Fruit fly (Drosophila melanogaster) whole organism, embryonic: ENCODE measurements around the gene CG15877.

Experiments used
- Abd-B ChIP-seq: fragments of 200-800 bp; sonication (Bioruptor generic); optimal IDR thresholded peaks from 2 replicates; lab custom pipeline; 2018; ENCODE audit warnings: missing biosample characterization, mild to moderate bottlenecking, missing genetic modification characterization, moderate library complexity
- Atf3 ChIP-seq: fragments of 200-800 bp; sonication (Bioruptor generic); optimal IDR thresholded peaks from 3 replicates; lab custom pipeline; 2016; ENCODE audit warnings: missing biosample characterization, missing genetic modification characterization
- BEAF-32 ChIP-seq: fragments of 200-800 bp; sonication (Bioruptor generic); optimal IDR thresholded peaks from 3 replicates; lab custom pipeline; 2017; ENCODE audit warnings: missing biosample characterization, missing genetic modification characterization, mild to moderate bottlenecking, moderate library complexity, missing genetic modification reagents
- Blimp-1 ChIP-seq: fragments of 200-800 bp; sonication (Bioruptor generic); optimal IDR thresholded peaks from 3 replicates; lab custom pipeline; 2018; ENCODE audit warnings: missing biosample characterization, missing genetic modification characterization, mild to moderate bottlenecking, moderate library complexity, missing genetic modification reagents
- CG1024 ChIP-seq: fragments of 200-800 bp; sonication (Bioruptor generic); IDR thresholded peaks from 2 replicates; pipeline ENCODE4 v1.3.6; 2022; ENCODE audit warnings: missing biosample characterization, missing genetic modification characterization
- CG13894 ChIP-seq: fragments of 200-800 bp; sonication (Bioruptor generic); optimal IDR thresholded peaks from 3 replicates; lab custom pipeline; 2018; ENCODE audit warnings: missing biosample characterization, mild to moderate bottlenecking, missing genetic modification characterization, moderate library complexity
- CG17912 ChIP-seq: fragments of 200-800 bp; sonication (Bioruptor generic); optimal IDR thresholded peaks from 2 replicates; lab custom pipeline; 2018; ENCODE audit warnings: missing biosample characterization, mild to moderate bottlenecking, missing genetic modification characterization
- CG2129 ChIP-seq: fragments of 200-800 bp; sonication (Bioruptor generic); IDR thresholded peaks from 2 replicates; pipeline ENCODE4 v1.3.6; 2022; ENCODE audit warnings: missing biosample characterization, missing genetic modification characterization; ENCODE audit not compliant: partially characterized antibody
- CG32767 ChIP-seq: fragments of 200-800 bp; sonication (Bioruptor generic); IDR thresholded peaks from 2 replicates; pipeline ENCODE4 v1.3.6; 2022; ENCODE audit warnings: missing biosample characterization, missing genetic modification characterization
- CG34422 ChIP-seq: fragments of 200-800 bp; sonication (Bioruptor generic); IDR thresholded peaks from 3 replicates; pipeline ENCODE4 v1.3.6; 2022; ENCODE audit warnings: missing biosample characterization, missing genetic modification characterization
- CG4854 ChIP-seq: fragments of 200-800 bp; sonication (Bioruptor generic); optimal IDR thresholded peaks from 2 replicates; lab custom pipeline; 2016; ENCODE audit warnings: missing biosample characterization, missing genetic modification characterization, inconsistent platforms
- CG6175 ChIP-seq: fragments of 200-800 bp; sonication (Bioruptor generic); IDR thresholded peaks from 3 replicates; pipeline ENCODE4 v1.3.6; 2022; ENCODE audit warnings: missing biosample characterization, missing genetic modification characterization
- CG7357 ChIP-seq: fragments of 200-800 bp; sonication (Bioruptor generic); IDR thresholded peaks from 3 replicates; pipeline ENCODE4 v1.3.6; 2022; ENCODE audit warnings: missing biosample characterization, missing genetic modification characterization
- CG9817 ChIP-seq: fragments of 200-800 bp; sonication (Bioruptor generic); optimal IDR thresholded peaks from 2 replicates; lab custom pipeline; 2018; ENCODE audit warnings: missing biosample characterization, mild to moderate bottlenecking, missing genetic modification characterization, moderate library complexity
- CrebB ChIP-seq: fragments of 200-800 bp; sonication (Bioruptor generic); optimal IDR thresholded peaks from 3 replicates; lab custom pipeline; 2018; ENCODE audit warnings: missing biosample characterization, mild to moderate bottlenecking, missing genetic modification characterization
- Dbx ChIP-seq: fragments of 200-800 bp; sonication (Bioruptor generic); IDR thresholded peaks from 3 replicates; pipeline ENCODE4 v1.3.6; 2022; ENCODE audit warnings: missing biosample characterization, missing genetic modification characterization
- Deaf1 ChIP-seq: fragments of 200-800 bp; optimal IDR thresholded peaks from 3 replicates; lab custom pipeline; 2019; ENCODE audit warnings: missing biosample characterization, mild to moderate bottlenecking, missing genetic modification characterization, moderate library complexity
- Dip2 ChIP-seq: fragments of 200-800 bp; sonication (Bioruptor generic); IDR thresholded peaks from 2 replicates; pipeline ENCODE4 v1.3.6; 2022; ENCODE audit warnings: missing biosample characterization, missing genetic modification characterization
- Doc3 ChIP-seq: fragments of 200-800 bp; sonication (Bioruptor generic); IDR thresholded peaks from 3 replicates; pipeline ENCODE4 v1.3.6; 2022; ENCODE audit warnings: missing biosample characterization, missing genetic modification characterization; ENCODE audit not compliant: partially characterized antibody
- Drgx ChIP-seq: fragments of 200-800 bp; sonication (Bioruptor generic); IDR thresholded peaks from 2 replicates; pipeline ENCODE4 v1.3.6; 2022; ENCODE audit warnings: missing biosample characterization, missing genetic modification characterization
- E2f2 ChIP-seq: fragments of 200-800 bp; sonication (Bioruptor generic); IDR thresholded peaks from 2 replicates; pipeline ENCODE4 v1.3.6; 2022; ENCODE audit warnings: missing biosample characterization, missing genetic modification characterization
- Mad ChIP-seq: fragments of 200-800 bp; sonication (Bioruptor generic); optimal IDR thresholded peaks from 2 replicates; lab custom pipeline; 2016; ENCODE audit warnings: missing biosample characterization, missing genetic modification characterization
- Ptx1 ChIP-seq: fragments of 200-800 bp; sonication (Bioruptor generic); IDR thresholded peaks from 2 replicates; pipeline ENCODE4 v1.3.6; 2022; ENCODE audit warnings: missing biosample characterization, missing genetic modification characterization
- Six4 ChIP-seq: fragments of 200-800 bp; sonication (Bioruptor generic); optimal IDR thresholded peaks from 2 replicates; lab custom pipeline; 2016; ENCODE audit warnings: missing biosample characterization, missing genetic modification characterization
- ab ChIP-seq: fragments of 200-800 bp; sonication (Bioruptor generic); optimal IDR thresholded peaks from 2 replicates; lab custom pipeline; 2016; ENCODE audit warnings: missing biosample characterization, missing genetic modification characterization
- ac ChIP-seq: fragments of 200-800 bp; sonication (Bioruptor generic); optimal IDR thresholded peaks from 3 replicates; lab custom pipeline; 2017; ENCODE audit warnings: missing biosample characterization, mild to moderate bottlenecking, missing genetic modification characterization
- ash1 ChIP-seq: fragments of 200-800 bp; sonication (Bioruptor generic); optimal IDR thresholded peaks from 2 replicates; lab custom pipeline; 2018; ENCODE audit warnings: missing biosample characterization, mild to moderate bottlenecking, missing genetic modification characterization
- az2 ChIP-seq: fragments of 200-800 bp; sonication (Bioruptor generic); optimal IDR thresholded peaks from 3 replicates; lab custom pipeline; 2016; ENCODE audit warnings: missing biosample characterization, missing genetic modification characterization
- br ChIP-seq: fragments of >200 bp; optimal IDR thresholded peaks from 2 replicates; lab custom pipeline; 2017
- btn ChIP-seq: fragments of 200-800 bp; sonication (Bioruptor generic); optimal IDR thresholded peaks from 2 replicates; lab custom pipeline; 2016; ENCODE audit warnings: missing biosample characterization, missing genetic modification characterization
- cg ChIP-seq: fragments of 200-800 bp; sonication (Bioruptor generic); optimal IDR thresholded peaks from 3 replicates; lab custom pipeline; 2019; ENCODE audit warnings: missing biosample characterization, mild to moderate bottlenecking, missing genetic modification characterization, moderate library complexity
- chif ChIP-seq, 2 experiments: fragments of 200-800 bp; sonication (Bioruptor generic); optimal IDR thresholded peaks; 3 replicates each; lab custom pipeline; 2016; ENCODE audit warnings: missing biosample characterization in 2 of 2, missing genetic modification characterization in 2 of 2
- disco-r ChIP-seq: fragments of 200-800 bp; sonication (Bioruptor generic); optimal IDR thresholded peaks from 2 replicates; lab custom pipeline; 2016; ENCODE audit warnings: missing biosample characterization, missing genetic modification characterization
- dmrt11E ChIP-seq: fragments of 200-800 bp; sonication (Bioruptor generic); optimal IDR thresholded peaks from 3 replicates; lab custom pipeline; 2018; ENCODE audit warnings: missing biosample characterization, mild to moderate bottlenecking, missing genetic modification characterization, moderate library complexity
- dmrt99B ChIP-seq: fragments of 200-800 bp; sonication (Bioruptor generic); optimal IDR thresholded peaks from 2 replicates; lab custom pipeline; 2018; ENCODE audit warnings: missing biosample characterization, mild to moderate bottlenecking, missing genetic modification characterization, moderate library complexity
- gfzf ChIP-seq: fragments of 200-800 bp; sonication (Bioruptor generic); optimal IDR thresholded peaks from 2 replicates; lab custom pipeline; 2016; ENCODE audit warnings: missing biosample characterization, mild to moderate bottlenecking, missing genetic modification characterization, moderate library complexity
- lbe ChIP-seq: fragments of 200-800 bp; sonication (Bioruptor generic); optimal IDR thresholded peaks from 2 replicates; lab custom pipeline; 2016; ENCODE audit warnings: missing biosample characterization, mild to moderate bottlenecking, missing genetic modification characterization
- maf-S ChIP-seq: fragments of 200-800 bp; sonication (Bioruptor generic); optimal IDR thresholded peaks from 2 replicates; lab custom pipeline; 2016; ENCODE audit warnings: missing biosample characterization, missing genetic modification characterization
- mam ChIP-seq: fragments of 200-800 bp; sonication (Bioruptor generic); optimal IDR thresholded peaks from 3 replicates; lab custom pipeline; 2016; ENCODE audit warnings: missing biosample characterization, missing genetic modification characterization
- nau ChIP-seq: fragments of 200-800 bp; sonication (Bioruptor generic); optimal IDR thresholded peaks from 3 replicates; lab custom pipeline; 2017; ENCODE audit warnings: missing biosample characterization, mild to moderate bottlenecking, missing genetic modification characterization, missing genetic modification reagents
- odd ChIP-seq: fragments of 200-800 bp; sonication (Bioruptor generic); optimal IDR thresholded peaks from 2 replicates; lab custom pipeline; 2017; ENCODE audit warnings: missing biosample characterization, mild to moderate bottlenecking, missing genetic modification characterization
- pan ChIP-seq, 4 experiments: fragments of >200 bp in 3 of 4; fragments of 200-800 bp in 1 of 4; sonication (Bioruptor generic) in 1 of 4; optimal IDR thresholded peaks in 3 of 4; IDR thresholded peaks in 1 of 4; 2 replicates each; pipeline versions ENCODE4 v1.3.6 to Lab custom; 2017 to 2022; ENCODE audit warnings: missing biosample characterization in 2 of 4, missing genetic modification characterization in 2 of 4, mixed read lengths in 1 of 4
- pzg ChIP-seq: fragments of 200-800 bp; sonication (Bioruptor generic); optimal IDR thresholded peaks from 3 replicates; lab custom pipeline; 2018; ENCODE audit warnings: missing biosample characterization, mild to moderate bottlenecking, missing genetic modification characterization, moderate library complexity
- ranshi ChIP-seq: fragments of 200-800 bp; sonication (Bioruptor generic); IDR thresholded peaks from 2 replicates; pipeline ENCODE4 v1.3.6; 2022; ENCODE audit warnings: missing biosample characterization, missing genetic modification characterization
- rib ChIP-seq: fragments of 200-800 bp; sonication (Bioruptor generic); IDR thresholded peaks from 2 replicates; pipeline ENCODE4 v1.3.6; 2022; ENCODE audit warnings: missing biosample characterization, missing genetic modification characterization
- sim ChIP-seq: fragments of 200-800 bp; sonication (Bioruptor generic); IDR thresholded peaks from 2 replicates; pipeline ENCODE4 v1.3.6; 2022; ENCODE audit warnings: missing biosample characterization, missing genetic modification characterization
- sr ChIP-seq: fragments of 200-800 bp; sonication (Bioruptor generic); IDR thresholded peaks from 3 replicates; pipeline ENCODE4 v1.3.6; 2022; ENCODE audit warnings: missing biosample characterization, missing genetic modification characterization
- tna ChIP-seq: fragments of 200-800 bp; sonication (Bioruptor generic); IDR thresholded peaks from 2 replicates; pipeline ENCODE4 v1.3.6; 2022; ENCODE audit warnings: missing biosample characterization, missing genetic modification characterization; ENCODE audit not compliant: partially characterized antibody
- trh ChIP-seq: fragments of 200-800 bp; sonication (Bioruptor generic); optimal IDR thresholded peaks from 2 replicates; lab custom pipeline; 2016; ENCODE audit warnings: missing biosample characterization, missing genetic modification characterization
- z ChIP-seq: fragments of 200-800 bp; sonication (Bioruptor generic); IDR thresholded peaks from 3 replicates; pipeline ENCODE4 v1.3.6; 2022; ENCODE audit warnings: missing biosample characterization, missing genetic modification characterization
- zfh1 ChIP-seq: fragments of 200-800 bp; sonication (Bioruptor generic); IDR thresholded peaks from 3 replicates; pipeline ENCODE4 v1.3.6; 2022; ENCODE audit warnings: missing biosample characterization, missing genetic modification characterization

Gene CG15877

DNA sequence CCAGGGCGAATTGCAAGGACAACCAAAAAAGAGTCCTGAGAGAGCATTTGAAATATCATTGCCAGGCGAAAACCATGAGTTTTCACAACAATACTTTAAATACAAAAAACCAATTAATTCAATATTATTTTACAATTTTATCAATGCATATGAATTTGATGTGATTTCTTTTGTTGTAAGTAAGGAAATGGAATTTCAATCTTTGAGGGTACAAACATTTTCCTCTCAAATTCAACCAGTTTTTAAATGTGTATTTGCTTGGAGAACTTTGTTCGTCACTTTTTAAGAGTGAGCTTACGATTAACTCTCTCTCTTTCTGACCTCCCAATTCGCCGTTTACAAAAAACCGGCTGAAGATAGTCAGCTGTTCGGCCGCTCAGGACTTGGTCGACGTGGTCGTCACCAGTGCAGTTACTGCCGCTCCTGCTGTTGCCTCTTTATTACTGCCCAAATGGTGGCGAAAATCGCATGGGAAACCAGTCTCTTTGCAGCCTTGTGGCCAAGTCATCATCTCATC, 34.3 kb upstream of the CG15877 start (continued):
- TF ChIP-seq Abd-B (no peak), Blimp-1 (GFP tag; lab: Kevin White, UChicago) (peak; percentile 26), dmrt99B (tag; lab: Kevin White, UChicago) (peak; percentile 62), gfzf (no peak), maf-S (no peak), br (no peak), Ptx1 (GFP tag; lab: Robert Waterston, UW) (peak; percentile 17; the same call in 1 of the 2 replicates), cg (GFP tag; lab: Kevin White, UChicago) (no peak), dmrt11E (no peak), Drgx (GFP tag; lab: Robert Waterston, UW) (peak; percentile 44; the same call in 1 of the 2 replicates), rib (GFP tag; lab: Robert Waterston, UW) (no peak), disco-r (GFP tag; lab: Kevin White, UChicago) (no peak), trh (GFP tag; lab: Kevin White, UChicago) (no peak), Atf3 (GFP tag; lab: Kevin White, UChicago) (no peak), sr (no peak), CrebB (no peak), ac (GFP tag; lab: Kevin White, UChicago) (no peak), Six4 (no peak), tna (no peak), mam (GFP tag; lab: Kevin White, UChicago) (peak; percentile 28), CG7357 (GFP tag; lab: Robert Waterston, UW) (no peak), CG4854 (GFP tag; lab: Kevin White, UChicago) (no peak), CG17912 (GFP tag; lab: Kevin White, UChicago) (no peak), nau (no peak), ranshi (0 out of 2 replicates have a peak, but pooled peaks have one; percentile 33), pzg (GFP tag; lab: Kevin White, UChicago) (no peak), CG2129 (no peak), sim (no peak), Mad (no peak), E2f2 (GFP tag; lab: Robert Waterston, UW) (peak; percentile 31; the same call in 1 of the 2 replicates), btn (no peak), Doc3 (GFP tag; lab: Robert Waterston, UW) (no peak), az2 (GFP tag; lab: Kevin White, UChicago) (peak; percentile 2), chif (GFP tag; optimal IDR thresholded peaks at IDR 0.05; lab: Kevin White, UChicago) (no peak), lbe (GFP tag; lab: Kevin White, UChicago) (peak; percentile 9), CG13894 (peak; percentile 39), Deaf1 (tag; lab: Kevin White, UChicago) (peak; percentile 10), BEAF-32 (GFP tag; lab: Kevin White, UChicago) (no peak), CG6175 (GFP tag; lab: Robert Waterston, UW) (no peak), ab (no peak), odd (GFP tag; lab: Kevin White, UChicago) (no peak), zfh1 (GFP tag; lab: Robert Waterston, UW) (no peak), CG32767 (GFP tag; lab: Robert Waterston, UW) (no peak), CG34422 (GFP tag; lab: Robert Waterston, UW) (no peak), Dbx (GFP tag; lab: Robert Waterston, UW) (peak; percentile 69; the same call in 2 of the 3 replicates), Dip2 (GFP tag; lab: Robert Waterston, UW) (no peak), ash1 (no peak), pan (optimal IDR thresholded peaks at IDR 0.05; lab: Kevin White, UChicago) (no peak), pan (GFP tag; optimal IDR thresholded peaks at IDR 0.05 in 1 of 2, IDR thresholded peaks at IDR 0.05 in 1 of 2) (peak in 1 of 2 experiments; percentile 65), CG9817 (tag; lab: Kevin White, UChicago) (peak; percentile 24), z (GFP tag; lab: Robert Waterston, UW) (no peak), CG1024 (GFP tag; lab: Robert Waterston, UW) (no peak; the same call in 1 of the 2 replicates)
